Worm (Caenorhabditis elegans) whole organism, L3 larva: ENCODE measurements around the gene C26B9.6.

Source experiments
- daf-12 ChIP-seq: fragments of 150-350 bp; optimal IDR thresholded peaks from 2 replicates; lab custom pipeline; 2014; ENCODE audit warnings: missing biosample characterization, missing genetic modification reagents, missing genetic modification characterization
- egl-27 ChIP-seq: sonication (generic microtip); optimal IDR thresholded peaks from 4 replicates; lab custom pipeline; 2017; ENCODE audit warnings: missing biosample characterization, missing genetic modification reagents, missing genetic modification characterization
- egl-5 ChIP-seq: fragments of 150-350 bp; optimal IDR thresholded peaks from 2 replicates; lab custom pipeline; 2017; ENCODE audit warnings: missing biosample characterization, missing genetic modification reagents, missing genetic modification characterization, inconsistent platforms
- nhr-11 ChIP-seq: fragments of 150-350 bp; optimal IDR thresholded peaks from 2 replicates; lab custom pipeline; 2014; ENCODE audit warnings: missing biosample characterization, missing genetic modification characterization
- nhr-12 ChIP-seq: fragments of 150-350 bp; optimal IDR thresholded peaks from 2 replicates; lab custom pipeline; 2014; ENCODE audit warnings: missing biosample characterization, missing genetic modification characterization
- nhr-237 ChIP-seq: fragments of 150-350 bp; optimal IDR thresholded peaks from 2 replicates; lab custom pipeline; 2014; ENCODE audit warnings: missing biosample characterization, missing genetic modification characterization
- nhr-77 ChIP-seq: fragments of 150-350 bp; optimal IDR thresholded peaks from 2 replicates; lab custom pipeline; 2014; ENCODE audit warnings: missing biosample characterization, missing genetic modification characterization
- skn-1 ChIP-seq: fragments of 150-350 bp; optimal IDR thresholded peaks from 2 replicates; lab custom pipeline; 2014; ENCODE audit warnings: missing biosample characterization, missing genetic modification characterization
- snpc-4 ChIP-seq: fragments of 150-350 bp; optimal IDR thresholded peaks from 2 replicates; lab custom pipeline; 2014; ENCODE audit warnings: missing biosample characterization, missing genetic modification characterization
- unc-62 ChIP-seq: fragments of 150-350 bp; sonication (generic microtip); optimal IDR thresholded peaks from 4 replicates; lab custom pipeline; 2014; ENCODE audit warnings: missing biosample characterization, missing genetic modification reagents, missing genetic modification characterization
- ztf-11 ChIP-seq: fragments of 150-350 bp; optimal IDR thresholded peaks from 2 replicates; lab custom pipeline; 2014; ENCODE audit warnings: missing biosample characterization, missing genetic modification characterization

DNA sequence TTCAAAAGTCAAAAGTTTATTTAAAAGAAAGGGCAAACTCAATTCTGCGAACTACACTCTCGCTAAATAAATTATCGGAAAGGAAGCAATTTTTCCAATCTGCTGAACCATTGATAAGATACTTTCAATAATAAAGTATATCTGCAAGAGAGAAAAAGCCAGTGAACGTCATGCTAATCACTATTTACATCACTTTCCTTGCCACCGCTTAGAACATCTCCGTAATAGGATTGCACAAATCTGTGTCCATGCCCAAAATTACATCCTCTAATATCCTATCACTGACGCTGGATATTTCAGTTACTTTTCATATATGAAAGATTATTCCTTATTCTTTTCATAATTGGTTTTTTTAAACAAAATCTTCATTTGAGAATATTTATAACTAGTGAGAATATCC, 47.5 kb upstream of the C26B9.6 start:
- TF ChIP-seq nhr-237 (tag; lab: Kevin White, UChicago) (no peak), egl-5 (tag; lab: Kevin White, UChicago) (no peak), snpc-4 (tag; lab: Kevin White, UChicago) (no peak), egl-27 (tag; lab: Kevin White, UChicago) (no peak), skn-1 (tag; lab: Kevin White, UChicago) (no peak), unc-62 (GFP tag; lab: Kevin White, UChicago) (no peak), nhr-12 (tag; lab: Kevin White, UChicago) (no peak), nhr-11 (tag; lab: Kevin White, UChicago) (no peak), daf-12 (no peak), ztf-11 (tag; lab: Kevin White, UChicago) (no peak), nhr-77 (tag; lab: Kevin White, UChicago) (no peak)
